Fruit fly (Drosophila melanogaster): ENCODE results near the gene Msp300.
A peak's percentile ranks its signal among the peaks of the same experiment; 100 is the strongest.

DNA sequence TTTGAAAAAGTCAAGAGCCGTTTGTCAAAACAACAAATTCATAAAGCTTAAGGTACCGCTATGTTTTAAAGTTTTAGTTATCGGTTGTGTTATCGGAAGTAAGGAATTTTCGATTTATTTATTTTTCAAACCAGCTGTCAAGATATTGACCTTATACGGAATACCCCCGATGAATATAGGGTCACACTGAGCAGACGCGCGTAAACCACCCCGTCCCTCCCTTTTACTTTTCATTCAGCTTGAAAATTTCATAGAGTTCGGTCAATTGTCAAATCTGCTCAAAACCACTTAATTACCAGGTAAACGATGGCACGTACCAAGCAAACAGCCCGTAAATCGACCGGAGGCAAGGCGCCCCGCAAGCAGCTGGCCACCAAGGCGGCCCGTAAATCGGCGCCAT, 45.7 kb upstream of the Msp300 start, which contains the start of the genes CG14036 and His3.3A:
- TF ChIP-seq CG14860 (GFP tag; IDR thresholded peaks at IDR 0.05; ENCODE audit: partially characterized antibody) (peak; percentile 58; the same call in 2 of the 3 replicates), CG7372 (GFP tag; IDR thresholded peaks at IDR 0.05) (no peak), al (GFP tag; IDR thresholded peaks at IDR 0.05) (no peak)

Data from whole organism, embryonic.